Worm (Caenorhabditis elegans) whole organism, late embryonic: ENCODE results near the gene odd-2.

Experiments used
- C38D4.7 ChIP-seq: fragments of 200-800 bp; sonication (Bioruptor generic); optimal IDR thresholded peaks from 2 replicates; lab custom pipeline; 2018; ENCODE audit warnings: mild to moderate bottlenecking, missing genetic modification characterization, moderate library complexity, missing compliant biosample characterization
- ceh-45 ChIP-seq: fragments of 200-800 bp; sonication (Bioruptor generic); IDR thresholded peaks from 2 replicates; pipeline ENCODE4 v1.3.6; 2022; ENCODE audit warnings: missing genetic modification reagents, missing genetic modification characterization, missing compliant biosample characterization
- dmd-4 ChIP-seq: sonication (generic microtip); optimal IDR thresholded peaks from 2 replicates; lab custom pipeline; 2016; ENCODE audit warnings: borderline replicate concordance, missing genetic modification characterization, missing compliant biosample characterization
- dve-1 ChIP-seq: sonication (generic microtip); optimal IDR thresholded peaks from 2 replicates; lab custom pipeline; 2017; ENCODE audit warnings: antibody characterized with exemption, mild to moderate bottlenecking, missing genetic modification characterization, missing compliant biosample characterization
- nfya-1 ChIP-seq: sonication (generic microtip); optimal IDR thresholded peaks from 2 replicates; lab custom pipeline; 2017; ENCODE audit warnings: missing genetic modification characterization, mild to moderate bottlenecking, missing compliant biosample characterization, antibody characterized with exemption, moderate library complexity
- pha-4 ChIP-seq: fragments of 150-350 bp; optimal IDR thresholded peaks from 2 replicates; lab custom pipeline; 2018; ENCODE audit warnings: missing biosample characterization, missing genetic modification reagents, missing genetic modification characterization
- unc-55 ChIP-seq: sonication (generic microtip); optimal IDR thresholded peaks from 2 replicates; lab custom pipeline; 2017; ENCODE audit warnings: missing biosample characterization, missing genetic modification reagents, missing genetic modification characterization

DNA sequence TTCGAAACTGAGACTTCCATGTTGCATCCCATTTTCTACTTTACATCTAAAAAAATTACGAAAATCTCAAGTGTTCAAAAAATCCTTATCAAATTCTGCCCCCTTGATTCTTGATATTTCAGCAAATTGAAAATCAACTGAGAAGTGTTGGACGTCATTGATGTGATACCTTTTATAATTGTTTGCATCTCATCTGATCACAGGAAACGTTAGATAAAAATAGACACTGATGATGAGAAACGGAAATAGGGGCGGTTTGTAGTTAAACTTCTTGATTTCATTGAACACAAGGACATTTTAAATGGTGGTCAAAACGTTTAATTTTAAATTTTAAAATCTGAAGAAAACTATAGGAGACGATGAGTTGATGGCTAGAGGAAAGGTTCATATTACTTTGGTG lies 31.6 kb downstream of the odd-2 start:
- TF ChIP-seq ceh-45: no peak
- TF ChIP-seq pha-4 (tag; lab: Kevin White, UChicago): no peak
- no peak for TF ChIP-seq unc-55 (GFP tag; lab: Kevin White, UChicago)
- no peak for TF ChIP-seq C38D4.7 (GFP tag; lab: Kevin White, UChicago)
- no peak for TF ChIP-seq dmd-4 (tag; lab: Kevin White, UChicago)
- no peak for TF ChIP-seq nfya-1 (tag; lab: Kevin White, UChicago)
- TF ChIP-seq dve-1: no peak
